Worm (Caenorhabditis elegans) whole organism, midembryonic: ENCODE measurements around the gene B0294.3.

Experiments used
- T22C8.4 ChIP-seq: fragments of 200-800 bp; sonication (Bioruptor generic); IDR thresholded peaks from 2 replicates; pipeline ENCODE4 v1.3.6; 2022; ENCODE audit warnings: missing genetic modification characterization, missing compliant biosample characterization
- cog-1 ChIP-seq: sonication (generic microtip); optimal IDR thresholded peaks from 2 replicates; lab custom pipeline; 2016; ENCODE audit warnings: missing genetic modification characterization, missing compliant biosample characterization
- flt-1 ChIP-seq: fragments of 200-800 bp; sonication (Bioruptor generic); IDR thresholded peaks from 2 replicates; pipeline ENCODE4 v1.3.6; 2022; ENCODE audit warnings: missing genetic modification characterization, missing compliant biosample characterization
- klf-2 ChIP-seq: fragments of 200-800 bp; sonication (Bioruptor generic); conservative IDR thresholded peaks from 2 replicates; pipeline ENCODE4 v1.3.6; 2022; ENCODE audit warnings: missing genetic modification reagents, missing genetic modification characterization, missing compliant biosample characterization
- med-1 ChIP-seq: sonication (generic microtip); optimal IDR thresholded peaks from 2 replicates; lab custom pipeline; 2017; ENCODE audit warnings: missing genetic modification characterization, mild to moderate bottlenecking, missing compliant biosample characterization, antibody characterized with exemption, missing genetic modification reagents; ENCODE audit not compliant: insufficient read depth
- ref-1 ChIP-seq: fragments of 200-800 bp; sonication (Bioruptor generic); conservative IDR thresholded peaks from 2 replicates; pipeline ENCODE4 v1.3.6; 2022; ENCODE audit warnings: missing genetic modification reagents, missing genetic modification characterization, missing compliant biosample characterization
- tab-1 ChIP-seq: fragments of 200-800 bp; sonication (Bioruptor generic); IDR thresholded peaks from 2 replicates; pipeline ENCODE4 v1.3.6; 2022; ENCODE audit warnings: missing genetic modification characterization, missing compliant biosample characterization
- ztf-23 ChIP-seq: fragments of 200-800 bp; sonication (Bioruptor generic); IDR thresholded peaks from 2 replicates; pipeline ENCODE4 v1.3.6; 2022; ENCODE audit warnings: missing genetic modification reagents, missing genetic modification characterization, missing compliant biosample characterization
- ztf-29 ChIP-seq: fragments of 200-800 bp; sonication (Bioruptor generic); IDR thresholded peaks from 2 replicates; pipeline ENCODE4 v1.3.6; 2022; ENCODE audit warnings: missing genetic modification reagents, missing genetic modification characterization, missing compliant biosample characterization

B0294.3 gene

DNA sequence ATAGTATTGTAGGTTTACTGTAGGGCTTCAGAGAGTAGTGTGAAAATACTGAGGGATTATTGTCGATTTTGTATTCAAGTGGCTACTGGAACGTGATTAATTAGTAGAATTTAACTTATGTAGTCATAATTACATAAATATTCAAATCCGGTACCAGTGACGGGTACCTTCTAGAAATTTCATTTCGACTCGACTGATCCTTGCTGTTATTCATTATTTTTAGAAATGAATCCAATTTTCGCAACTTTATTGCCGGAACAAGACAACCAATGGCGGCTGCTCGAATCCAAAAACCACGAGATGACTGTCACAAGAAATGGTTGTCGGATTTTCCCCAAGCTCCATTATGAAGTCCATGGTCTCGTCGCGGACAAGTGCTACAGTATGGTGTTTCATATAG, 27.0 kb upstream of the B0294.3 start, which contains the start of gene tbx-41:
Gene tbx-41 (plus strand): TSS at position 301 of the 400 bp plus-strand sequence.
- TF ChIP-seq cog-1 (tag; lab: Kevin White, UChicago), result no peak
- TF ChIP-seq ztf-29 (GFP tag; lab: Robert Waterston, UW), result no peak
- TF ChIP-seq tab-1 (GFP tag; lab: Robert Waterston, UW), result no peak
- no peak for TF ChIP-seq ztf-23 (GFP tag; lab: Robert Waterston, UW)
- TF ChIP-seq med-1 (GFP tag; lab: Kevin White, UChicago), result no peak
- TF ChIP-seq ref-1 (GFP tag; lab: Robert Waterston, UW), result no peak
- no peak for TF ChIP-seq flt-1

DNA sequence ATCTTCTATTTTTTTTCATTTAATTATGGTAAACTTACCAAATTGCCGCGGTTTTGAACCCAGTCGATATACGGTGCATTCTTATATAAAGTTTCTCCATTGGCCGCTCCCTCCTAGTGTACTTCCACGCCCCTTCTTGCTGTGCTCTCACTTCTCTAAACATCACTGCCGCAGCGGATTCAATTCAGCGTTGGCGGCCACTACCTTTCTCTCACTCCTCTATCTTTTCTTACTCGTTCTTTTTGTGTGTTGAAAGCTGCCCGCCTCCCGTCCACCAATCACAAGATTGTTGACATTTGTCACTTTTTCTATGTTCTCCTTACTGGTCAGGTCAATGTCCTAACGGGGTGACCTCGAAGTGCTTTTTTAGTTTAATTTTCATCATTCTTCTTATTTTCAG, 21.0 kb upstream of the B0294.3 start:
- TF ChIP-seq med-1 (GFP tag; lab: Kevin White, UChicago) (no peak), ztf-29 (GFP tag; lab: Robert Waterston, UW) (no peak), klf-2 (no peak), T22C8.4 (GFP tag; lab: Robert Waterston, UW) (no peak), tab-1 (GFP tag; lab: Robert Waterston, UW) (no peak), flt-1 (no peak), ztf-23 (GFP tag; lab: Robert Waterston, UW) (no peak), cog-1 (tag; lab: Kevin White, UChicago) (no peak), ref-1 (GFP tag; lab: Robert Waterston, UW) (no peak)

DNA sequence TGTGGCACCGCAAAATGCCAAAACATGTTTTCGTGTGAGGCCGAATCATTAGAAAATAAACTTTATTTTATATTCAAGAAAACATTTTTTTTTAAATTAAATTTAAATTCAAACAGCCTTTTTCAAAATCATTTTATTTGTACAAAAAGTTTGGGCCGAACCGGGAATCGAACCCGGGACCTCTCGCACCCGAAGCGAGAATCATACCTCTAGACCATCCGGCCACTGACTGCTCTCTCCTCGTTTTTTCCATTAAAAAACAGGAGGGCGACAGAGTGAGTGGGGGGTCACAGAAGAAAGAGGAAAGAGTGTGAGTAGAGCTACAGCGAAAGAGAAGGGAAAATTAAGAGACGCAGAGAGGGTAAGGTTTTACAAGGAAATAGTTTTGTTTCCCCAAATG, 11.3 kb upstream of the B0294.3 start:
- TF ChIP-seq T22C8.4 (GFP tag; lab: Robert Waterston, UW) (peak; percentile 78), flt-1 (peak; percentile 94), ztf-23 (GFP tag; lab: Robert Waterston, UW) (peak; percentile 88), tab-1 (GFP tag; lab: Robert Waterston, UW) (peak; percentile 94), ref-1 (GFP tag; lab: Robert Waterston, UW) (peak; percentile 86), ztf-29 (GFP tag; lab: Robert Waterston, UW) (peak; percentile 85), med-1 (GFP tag; lab: Kevin White, UChicago) (peak; percentile 59), cog-1 (tag; lab: Kevin White, UChicago) (peak; percentile 66), klf-2 (peak; percentile 76)

DNA sequence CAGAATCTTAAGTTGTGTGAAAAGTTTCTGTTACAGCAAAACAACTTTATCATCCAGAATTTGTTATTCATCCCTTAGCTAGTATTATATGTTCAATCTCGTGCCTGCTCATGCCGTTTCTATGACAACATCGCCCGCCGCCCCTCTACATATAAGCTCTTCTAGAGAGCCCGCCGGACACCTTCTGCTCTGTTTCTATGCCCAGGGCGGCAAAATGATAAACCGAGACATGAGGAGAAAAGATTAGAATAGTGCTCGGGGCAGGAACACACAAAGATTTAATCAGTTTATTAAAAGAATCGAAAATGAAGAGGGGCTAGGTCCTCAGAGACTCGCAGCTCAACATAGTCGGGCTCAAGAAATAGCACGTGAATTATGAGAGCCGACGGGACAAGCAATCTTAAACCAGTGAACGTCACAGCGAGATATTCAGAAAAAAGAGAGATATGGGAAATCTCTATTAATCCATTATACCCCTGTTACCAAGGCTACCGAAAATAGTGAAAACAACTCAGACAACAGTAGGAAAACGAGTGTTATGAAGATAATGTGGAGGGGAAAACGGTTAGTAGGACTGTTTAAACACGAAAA, 3.4 kb upstream of the B0294.3 start:
- peak; percentile 36 for TF ChIP-seq cog-1 (tag; lab: Kevin White, UChicago)
- TF ChIP-seq ztf-23 (GFP tag; lab: Robert Waterston, UW), result no peak
- no peak for TF ChIP-seq T22C8.4 (GFP tag; lab: Robert Waterston, UW)

DNA sequence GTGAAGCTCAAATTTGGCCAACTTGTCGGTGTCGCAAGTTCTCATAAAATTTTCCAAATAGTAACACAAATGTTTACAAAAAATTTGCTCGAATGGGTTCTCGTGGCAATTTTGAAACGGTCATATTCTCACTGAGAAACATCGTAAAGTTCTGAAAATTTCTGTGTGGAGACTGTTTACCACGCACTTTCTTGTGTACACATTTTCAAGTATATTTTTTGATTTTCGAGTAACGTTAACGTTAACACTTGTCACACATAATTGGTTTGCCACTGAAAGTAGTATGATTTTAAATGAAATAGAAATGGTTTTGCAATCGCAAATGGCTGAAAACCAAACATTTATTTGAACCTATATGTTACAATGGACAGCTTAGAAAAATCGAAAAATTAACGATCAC, 1.2 kb upstream of the B0294.3 start:
- TF ChIP-seq ztf-23 (GFP tag; lab: Robert Waterston, UW), result no peak
- no peak for TF ChIP-seq ztf-29 (GFP tag; lab: Robert Waterston, UW)
- TF ChIP-seq tab-1 (GFP tag; lab: Robert Waterston, UW), result no peak
- no peak for TF ChIP-seq cog-1 (tag; lab: Kevin White, UChicago)
- no peak for TF ChIP-seq klf-2
- no peak for TF ChIP-seq T22C8.4 (GFP tag; lab: Robert Waterston, UW)
- TF ChIP-seq med-1 (GFP tag; lab: Kevin White, UChicago), result no peak
- TF ChIP-seq ref-1 (GFP tag; lab: Robert Waterston, UW), result no peak
- TF ChIP-seq flt-1, result no peak

DNA sequence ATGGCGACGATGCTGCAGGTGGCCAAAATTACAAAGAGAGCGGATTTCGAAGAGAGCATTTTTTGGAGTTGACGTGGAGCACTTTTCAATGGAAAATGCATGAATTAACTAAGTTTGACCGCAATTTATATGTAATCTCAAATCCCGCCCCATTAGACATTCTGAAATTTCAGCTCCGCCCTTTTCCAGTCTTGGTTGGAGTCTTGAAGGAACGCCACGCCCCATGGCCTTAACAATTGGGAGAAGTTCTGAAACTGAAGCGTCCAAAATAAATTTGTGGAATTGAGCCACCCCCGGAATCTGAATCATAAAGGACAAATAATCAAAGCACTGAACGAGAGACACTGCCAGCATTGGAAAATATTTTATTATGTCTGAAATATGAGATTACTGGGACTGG, 5.3 kb downstream of the B0294.3 start, which contains the start of gene B0294.1:
Gene B0294.1 (minus strand): TSS at position 101 of the 400 bp plus-strand sequence.
- TF ChIP-seq flt-1 (no peak), cog-1 (tag; lab: Kevin White, UChicago) (no peak), tab-1 (GFP tag; lab: Robert Waterston, UW) (no peak), med-1 (GFP tag; lab: Kevin White, UChicago) (no peak), ztf-23 (GFP tag; lab: Robert Waterston, UW) (no peak), ref-1 (GFP tag; lab: Robert Waterston, UW) (no peak), klf-2 (no peak), ztf-29 (GFP tag; lab: Robert Waterston, UW) (no peak), T22C8.4 (GFP tag; lab: Robert Waterston, UW) (no peak)

DNA sequence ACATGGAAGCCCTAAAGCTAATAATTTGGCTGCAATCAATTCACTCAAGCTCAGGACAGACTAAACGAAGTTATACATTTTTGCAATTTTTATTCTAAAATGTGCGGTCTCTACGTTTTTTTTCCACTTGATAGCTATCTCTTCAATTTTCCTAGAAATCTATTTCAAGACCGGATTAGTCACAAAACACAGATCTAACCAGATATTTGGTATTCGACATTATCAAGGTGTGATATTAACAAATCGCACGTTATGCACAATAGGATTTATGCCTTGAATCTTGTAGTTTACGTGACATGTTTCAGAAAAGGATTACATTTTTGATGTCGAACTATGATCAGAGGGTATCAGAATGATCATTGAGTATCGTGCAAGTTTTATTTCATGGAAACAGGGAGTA, 9.5 kb downstream of the B0294.3 start:
- TF ChIP-seq klf-2 (no peak), T22C8.4 (GFP tag; lab: Robert Waterston, UW) (no peak), med-1 (GFP tag; lab: Kevin White, UChicago) (no peak), flt-1 (no peak), ref-1 (GFP tag; lab: Robert Waterston, UW) (no peak), tab-1 (GFP tag; lab: Robert Waterston, UW) (no peak), cog-1 (tag; lab: Kevin White, UChicago) (no peak), ztf-23 (GFP tag; lab: Robert Waterston, UW) (no peak), ztf-29 (GFP tag; lab: Robert Waterston, UW) (no peak)

DNA sequence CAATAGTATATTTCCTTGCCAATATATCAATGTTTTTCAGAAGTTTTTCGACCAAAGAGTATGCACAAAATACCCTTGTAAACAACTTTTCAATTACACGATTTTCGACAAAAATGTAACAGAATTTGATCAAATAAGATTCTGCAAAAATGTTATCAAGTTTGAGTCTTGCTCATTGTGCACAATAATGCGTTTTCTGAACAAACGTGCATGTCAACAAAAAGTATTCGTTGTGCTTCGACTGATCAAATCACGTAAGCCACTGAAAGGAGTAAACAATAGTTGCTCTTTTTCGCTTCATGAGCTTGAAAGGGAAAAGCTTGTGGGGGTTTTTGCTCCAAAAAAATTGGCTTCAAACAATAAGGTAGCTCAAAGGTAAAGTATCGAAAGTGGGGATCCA, 15.0 kb downstream of the B0294.3 start:
- TF ChIP-seq ztf-29 (GFP tag; lab: Robert Waterston, UW) (no peak), med-1 (GFP tag; lab: Kevin White, UChicago) (no peak), cog-1 (tag; lab: Kevin White, UChicago) (no peak), ref-1 (GFP tag; lab: Robert Waterston, UW) (no peak), klf-2 (no peak), T22C8.4 (GFP tag; lab: Robert Waterston, UW) (no peak), tab-1 (GFP tag; lab: Robert Waterston, UW) (no peak), ztf-23 (GFP tag; lab: Robert Waterston, UW) (no peak), flt-1 (no peak)

DNA sequence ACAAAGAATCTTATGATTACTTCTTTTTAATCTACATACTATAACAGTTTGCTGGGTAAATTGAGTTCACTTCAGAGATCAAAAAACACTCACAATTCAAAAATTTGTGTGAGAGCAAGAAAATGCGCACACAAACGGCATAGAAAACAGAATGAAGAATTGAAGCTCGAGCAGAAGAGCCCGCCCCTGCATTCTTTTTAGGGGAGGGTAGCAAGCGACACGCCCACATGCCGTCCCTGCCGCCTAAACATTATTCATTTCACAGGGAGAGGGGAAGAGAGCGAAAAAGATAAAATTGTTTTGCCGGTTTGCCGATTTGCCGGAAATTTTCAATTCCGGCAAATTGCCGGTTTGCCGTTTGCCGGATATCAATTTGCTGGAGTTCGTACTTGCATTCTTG, 17.4 kb downstream of the B0294.3 start:
- TF ChIP-seq T22C8.4 (GFP tag; lab: Robert Waterston, UW) (peak; percentile 39; the same call in 1 of the 2 replicates), tab-1 (GFP tag; lab: Robert Waterston, UW) (0 out of 2 replicates have a peak, but pooled peaks have one; percentile 48), klf-2 (no peak), flt-1 (peak; percentile 8; the same call in 1 of the 2 replicates), ztf-23 (GFP tag; lab: Robert Waterston, UW) (peak; percentile 71)
